Worm (Caenorhabditis elegans): ENCODE data around the gene F33A8.4.
A peak's percentile ranks its signal among the peaks of the same experiment; 100 is the strongest.

Gene F33A8.4

ce11 chrII:11048930-11049329, at the start of gene F33A8.4:
TSS of gene F33A8.4 (minus strand) at chrII:11049030.
- TF ChIP-seq dao-5 (tag; optimal IDR thresholded peaks at IDR 0.05), result no peak
- no peak for TF ChIP-seq him-1 (tag; optimal IDR thresholded peaks at IDR 0.05)
- no peak for TF ChIP-seq W03F9.2 (tag; optimal IDR thresholded peaks at IDR 0.05)

ce11 chrII:11097154-11097887, 48.5 kb upstream of the F33A8.4 start, which contains the start of the genes rpl-36.A and nuo-1:
TSS of gene rpl-36.A (minus strand) at chrII:11097204.
TSS of gene nuo-1 (plus strand) at chrII:11097837.
- TF ChIP-seq W03F9.2 (tag; optimal IDR thresholded peaks at IDR 0.05) (peak; percentile 87), him-1 (tag; optimal IDR thresholded peaks at IDR 0.05) (peak; percentile 28), dao-5 (tag; optimal IDR thresholded peaks at IDR 0.05) (no peak)

- TF ChIP-seq him-1 (tag; optimal IDR thresholded peaks at IDR 0.05) (no peak), dao-5 (tag; optimal IDR thresholded peaks at IDR 0.05) (no peak), W03F9.2 (tag; optimal IDR thresholded peaks at IDR 0.05) (no peak)
Measured at ce11 chrII:11096233-11096632, 47.4 kb upstream of the F33A8.4 start, which contains the start of gene nbs-1. TSS of gene nbs-1 (minus strand) at chrII:11096478.

ce11 chrII:11094431-11094830, 45.6 kb upstream of the F33A8.4 start:
- TF ChIP-seq W03F9.2 (tag; optimal IDR thresholded peaks at IDR 0.05) (no peak), dao-5 (tag; optimal IDR thresholded peaks at IDR 0.05) (no peak), him-1 (tag; optimal IDR thresholded peaks at IDR 0.05) (no peak)

ce11 chrII:11092413-11092812, 43.6 kb upstream of the F33A8.4 start, which contains the start of gene rpl-42:
TSS of gene rpl-42 (plus strand) at chrII:11092713.
- no peak for TF ChIP-seq W03F9.2 (tag; optimal IDR thresholded peaks at IDR 0.05)
- no peak for TF ChIP-seq him-1 (tag; optimal IDR thresholded peaks at IDR 0.05)
- TF ChIP-seq dao-5 (tag; optimal IDR thresholded peaks at IDR 0.05), result no peak

- TF ChIP-seq W03F9.2 (tag; optimal IDR thresholded peaks at IDR 0.05) (no peak), him-1 (tag; optimal IDR thresholded peaks at IDR 0.05) (no peak), dao-5 (tag; optimal IDR thresholded peaks at IDR 0.05) (no peak)
Measured at ce11 chrII:11091577-11091976, 42.7 kb upstream of the F33A8.4 start.

ce11 chrII:11089356-11089755, 40.5 kb upstream of the F33A8.4 start, which contains the start of gene unc-53:
TSS of gene unc-53 (minus strand) at chrII:11089456.
- TF ChIP-seq W03F9.2 (tag; optimal IDR thresholded peaks at IDR 0.05), result no peak
- no peak for TF ChIP-seq dao-5 (tag; optimal IDR thresholded peaks at IDR 0.05)
- no peak for TF ChIP-seq him-1 (tag; optimal IDR thresholded peaks at IDR 0.05)

ce11 chrII:11088137-11088536, 39.3 kb upstream of the F33A8.4 start:
- TF ChIP-seq him-1 (tag; optimal IDR thresholded peaks at IDR 0.05) (no peak), W03F9.2 (tag; optimal IDR thresholded peaks at IDR 0.05) (no peak), dao-5 (tag; optimal IDR thresholded peaks at IDR 0.05) (no peak)

- TF ChIP-seq dao-5 (tag; optimal IDR thresholded peaks at IDR 0.05) (no peak), W03F9.2 (tag; optimal IDR thresholded peaks at IDR 0.05) (no peak), him-1 (tag; optimal IDR thresholded peaks at IDR 0.05) (no peak)
Measured at ce11 chrII:11086770-11087169, 37.9 kb upstream of the F33A8.4 start.

- TF ChIP-seq W03F9.2 (tag; optimal IDR thresholded peaks at IDR 0.05) (no peak), dao-5 (tag; optimal IDR thresholded peaks at IDR 0.05) (no peak)
Measured at ce11 chrII:11076550-11076949, 27.7 kb upstream of the F33A8.4 start.

ce11 chrII:11072565-11072964, 23.7 kb upstream of the F33A8.4 start:
- no peak for TF ChIP-seq W03F9.2 (tag; optimal IDR thresholded peaks at IDR 0.05)
- no peak for TF ChIP-seq dao-5 (tag; optimal IDR thresholded peaks at IDR 0.05)
- TF ChIP-seq him-1 (tag; optimal IDR thresholded peaks at IDR 0.05), result no peak

- TF ChIP-seq dao-5 (tag; optimal IDR thresholded peaks at IDR 0.05) (no peak), W03F9.2 (tag; optimal IDR thresholded peaks at IDR 0.05) (no peak)
Measured at ce11 chrII:11064191-11064695, 15.4 kb upstream of the F33A8.4 start.

- TF ChIP-seq him-1 (tag; optimal IDR thresholded peaks at IDR 0.05) (no peak), W03F9.2 (tag; optimal IDR thresholded peaks at IDR 0.05) (no peak), dao-5 (tag; optimal IDR thresholded peaks at IDR 0.05) (no peak)
Measured at ce11 chrII:11057256-11057655, 8.4 kb upstream of the F33A8.4 start.

ce11 chrII:11055223-11055622, 6.4 kb upstream of the F33A8.4 start, which contains the start of gene F45E10.2:
TSS of gene F45E10.2 (minus strand) at chrII:11055323.
- TF ChIP-seq dao-5 (tag; optimal IDR thresholded peaks at IDR 0.05) (no peak), him-1 (tag; optimal IDR thresholded peaks at IDR 0.05) (no peak), W03F9.2 (tag; optimal IDR thresholded peaks at IDR 0.05) (no peak)

All from whole organism, L4/young adult.